Fruit fly (Drosophila melanogaster) whole organism, pupa: Measurements from ENCODE around the gene ClpX.

Source experiments
- CG13204 ChIP-seq: fragments of 200-800 bp; sonication (Bioruptor generic); optimal IDR thresholded peaks from 2 replicates; lab custom pipeline; 2018; ENCODE audit warnings: missing biosample characterization, mild to moderate bottlenecking, missing genetic modification characterization, moderate library complexity
- CG14655 ChIP-seq: fragments of 200-800 bp; sonication (Bioruptor generic); optimal IDR thresholded peaks from 3 replicates; lab custom pipeline; 2017; ENCODE audit warnings: mild to moderate bottlenecking, missing biosample characterization, missing genetic modification reagents, missing genetic modification characterization
- CG15710 ChIP-seq: fragments of 200-800 bp; sonication (Bioruptor generic); optimal IDR thresholded peaks from 2 replicates; lab custom pipeline; 2018; ENCODE audit warnings: missing biosample characterization, mild to moderate bottlenecking, missing genetic modification characterization, moderate library complexity
- CG17806 ChIP-seq: fragments of 200-800 bp; sonication (Bioruptor generic); optimal IDR thresholded peaks from 2 replicates; lab custom pipeline; 2018; ENCODE audit warnings: missing biosample characterization, mild to moderate bottlenecking, missing genetic modification characterization, moderate library complexity
- CG34367 ChIP-seq: fragments of 200-800 bp; sonication (Bioruptor generic); optimal IDR thresholded peaks from 2 replicates; lab custom pipeline; 2018; ENCODE audit warnings: missing biosample characterization, mild to moderate bottlenecking, missing genetic modification characterization
- CG4496 ChIP-seq: fragments of 200-800 bp; sonication (Bioruptor generic); IDR thresholded peaks from 3 replicates; pipeline ENCODE4 v1.3.6; 2022; ENCODE audit warnings: missing biosample characterization, missing genetic modification characterization
- CG8159 ChIP-seq: fragments of 200-800 bp; sonication (Bioruptor generic); optimal IDR thresholded peaks from 3 replicates; lab custom pipeline; 2018; ENCODE audit warnings: missing biosample characterization, mild to moderate bottlenecking, missing genetic modification characterization, moderate library complexity
- CG8301 ChIP-seq: fragments of 200-800 bp; sonication (Bioruptor generic); optimal IDR thresholded peaks from 2 replicates; lab custom pipeline; 2018; ENCODE audit warnings: missing biosample characterization, mild to moderate bottlenecking, missing genetic modification characterization
- D1 ChIP-seq: fragments of 200-800 bp; sonication (Bioruptor generic); optimal IDR thresholded peaks from 2 replicates; lab custom pipeline; 2018; ENCODE audit warnings: missing biosample characterization, mild to moderate bottlenecking, missing genetic modification characterization, moderate library complexity
- EcR ChIP-seq: fragments of 200-800 bp; sonication (Bioruptor generic); optimal IDR thresholded peaks from 3 replicates; lab custom pipeline; 2019; ENCODE audit warnings: missing biosample characterization, missing genetic modification characterization, mild to moderate bottlenecking, moderate library complexity, missing genetic modification reagents
- Ets98B ChIP-seq: fragments of 200-800 bp; sonication (Bioruptor generic); IDR thresholded peaks from 2 replicates; pipeline ENCODE4 v1.3.6; 2022; ENCODE audit warnings: missing biosample characterization, missing genetic modification characterization
- Pif1B ChIP-seq: fragments of 200-800 bp; sonication (Bioruptor generic); optimal IDR thresholded peaks from 3 replicates; lab custom pipeline; 2016; ENCODE audit warnings: missing biosample characterization, missing genetic modification characterization
- Snoo ChIP-seq: fragments of 200-800 bp; sonication (Bioruptor generic); optimal IDR thresholded peaks from 3 replicates; lab custom pipeline; 2017; ENCODE audit warnings: missing biosample characterization, mild to moderate bottlenecking, missing genetic modification characterization, inconsistent platforms
- fd96Ca ChIP-seq: fragments of 200-800 bp; sonication (Bioruptor generic); IDR thresholded peaks from 3 replicates; pipeline ENCODE4 v1.3.6; 2022; ENCODE audit warnings: missing biosample characterization, missing genetic modification characterization

- TF ChIP-seq CG4496: no peak
- TF ChIP-seq Snoo: no peak
- TF ChIP-seq CG14655 (GFP tag; lab: Kevin White, UChicago): no peak
- TF ChIP-seq CG8159 (tag; lab: Kevin White, UChicago): no peak
- no peak for TF ChIP-seq Pif1B (GFP tag; lab: Kevin White, UChicago)
- TF ChIP-seq D1 (tag; lab: Kevin White, UChicago): no peak
- TF ChIP-seq CG8301 (tag; lab: Kevin White, UChicago): no peak
- no peak for TF ChIP-seq EcR (GFP tag; lab: Kevin White, UChicago)
- no peak for TF ChIP-seq CG13204 (GFP tag; lab: Kevin White, UChicago)
- TF ChIP-seq CG34367: no peak
- TF ChIP-seq Ets98B (GFP tag; lab: Robert Waterston, UW): no peak
- no peak for TF ChIP-seq CG17806 (tag; lab: Kevin White, UChicago)
- TF ChIP-seq CG15710: no peak
- no peak for TF ChIP-seq fd96Ca (GFP tag; lab: Robert Waterston, UW)
Observed at dm6 chr3R:19917739-19918138, 14.2 kb upstream of the ClpX start, which contains the start of gene CG4465.
